Worm (Caenorhabditis elegans) whole organism, L1 larva: ENCODE data around the gene rpt-6.

Experiments
- C16A3.4 ChIP-seq: fragments of 150-350 bp; optimal IDR thresholded peaks from 2 replicates; lab custom pipeline; 2014; ENCODE audit warnings: missing biosample characterization, missing genetic modification characterization
- C34B4.2 ChIP-seq: sonication (generic microtip); optimal IDR thresholded peaks from 2 replicates; lab custom pipeline; 2017; ENCODE audit warnings: mild to moderate bottlenecking, missing genetic modification characterization, missing compliant biosample characterization
- F16B12.6 ChIP-seq: fragments of 150-350 bp; optimal IDR thresholded peaks from 2 replicates; lab custom pipeline; 2014; ENCODE audit warnings: missing biosample characterization, missing genetic modification characterization
- Y116A8C.19 ChIP-seq: sonication (generic microtip); optimal IDR thresholded peaks from 2 replicates; lab custom pipeline; 2016; ENCODE audit warnings: missing compliant biosample characterization, missing genetic modification characterization, borderline replicate concordance
- aha-1 ChIP-seq: fragments of 150-350 bp; optimal IDR thresholded peaks from 2 replicates; lab custom pipeline; 2014; ENCODE audit warnings: missing biosample characterization, missing genetic modification characterization
- alr-1 ChIP-seq: fragments of 200-800 bp; sonication (Bioruptor generic); optimal IDR thresholded peaks from 2 replicates; lab custom pipeline; 2018; ENCODE audit warnings: borderline replicate concordance, mild to moderate bottlenecking, missing genetic modification characterization, missing compliant biosample characterization
- aly-2 ChIP-seq: fragments of 150-350 bp; optimal IDR thresholded peaks from 2 replicates; lab custom pipeline; 2014; ENCODE audit warnings: missing biosample characterization, missing genetic modification characterization
- ceh-82 ChIP-seq, 3 experiments: fragments of 150-350 bp in 1 of 3; sonication (generic microtip) in 2 of 3; optimal IDR thresholded peaks; 2 replicates each; lab custom pipeline; 2014 to 2017; ENCODE audit warnings: missing biosample characterization in 3 of 3, missing genetic modification characterization in 3 of 3
- ceh-88 ChIP-seq: fragments of 200-800 bp; sonication (Bioruptor generic); IDR thresholded peaks from 2 replicates; pipeline ENCODE4 v1.3.6; 2022; ENCODE audit warnings: missing genetic modification characterization, missing compliant biosample characterization
- dpl-1 ChIP-seq, 3 experiments: fragments of 150-350 bp in 2 of 3; sonication (generic microtip) in 1 of 3; optimal IDR thresholded peaks; 2 replicates each; lab custom pipeline; 2014 to 2017; ENCODE audit warnings: missing biosample characterization in 3 of 3, missing genetic modification characterization in 3 of 3, missing genetic modification reagents in 3 of 3
- dsc-1 ChIP-seq: sonication (generic microtip); optimal IDR thresholded peaks from 2 replicates; lab custom pipeline; 2016; ENCODE audit warnings: mild to moderate bottlenecking, missing genetic modification characterization, missing compliant biosample characterization
- efl-1 ChIP-seq, 4 experiments: fragments of 150-350 bp; optimal IDR thresholded peaks in 3 of 4; peaks in 1 of 4; 1 replicate in 1 of 4; 2 replicates in 3 of 4; lab custom pipeline; 2014; ENCODE audit warnings: missing biosample characterization in 2 of 4, missing genetic modification characterization in 2 of 4, missing genetic modification reagents in 2 of 4
- efl-3 ChIP-seq: fragments of 200-800 bp; sonication (Bioruptor generic); optimal IDR thresholded peaks from 2 replicates; lab custom pipeline; 2018; ENCODE audit warnings: mild to moderate bottlenecking, missing genetic modification characterization, missing compliant biosample characterization
- egl-13 ChIP-seq: sonication (generic microtip); optimal IDR thresholded peaks from 2 replicates; lab custom pipeline; 2016; ENCODE audit warnings: missing genotype, missing genetic modification reagents, missing genetic modification characterization, missing compliant biosample characterization
- elt-3 ChIP-seq, 6 experiments: fragments of 150-350 bp in 1 of 6; sonication (generic microtip); optimal IDR thresholded peaks; 2 replicates each; lab custom pipeline; 2017 to 2018; ENCODE audit warnings: missing biosample characterization in 6 of 6, missing genetic modification characterization in 6 of 6, inconsistent platforms in 1 of 6
- ets-5 ChIP-seq: fragments of 200-800 bp; sonication (Bioruptor generic); IDR thresholded peaks from 2 replicates; pipeline ENCODE4 v1.3.6; 2022; ENCODE audit warnings: missing genetic modification characterization, missing compliant biosample characterization
- fkh-10 ChIP-seq: sonication (generic microtip); optimal IDR thresholded peaks from 2 replicates; lab custom pipeline; 2017; ENCODE audit warnings: missing biosample characterization, missing genetic modification reagents, missing genetic modification characterization
- fkh-4 ChIP-seq: sonication (generic microtip); optimal IDR thresholded peaks from 2 replicates; lab custom pipeline; 2016; ENCODE audit warnings: missing compliant biosample characterization, missing genetic modification characterization, borderline replicate concordance
- fkh-8 ChIP-seq: sonication (generic microtip); optimal IDR thresholded peaks from 2 replicates; lab custom pipeline; 2016; ENCODE audit warnings: mild to moderate bottlenecking, missing genetic modification characterization, missing compliant biosample characterization
- hlh-17 ChIP-seq: fragments of 200-800 bp; sonication (Bioruptor generic); optimal IDR thresholded peaks from 2 replicates; lab custom pipeline; 2018; ENCODE audit warnings: missing genetic modification characterization, mild to moderate bottlenecking, missing compliant biosample characterization, moderate library complexity, borderline replicate concordance
- hlh-4 ChIP-seq: sonication (generic microtip); optimal IDR thresholded peaks from 2 replicates; lab custom pipeline; 2016; ENCODE audit warnings: mild to moderate bottlenecking, missing genetic modification characterization, missing compliant biosample characterization
- hpl-2 ChIP-seq: fragments of 150-350 bp; optimal IDR thresholded peaks from 2 replicates; lab custom pipeline; 2014; ENCODE audit warnings: missing biosample characterization, missing genetic modification reagents, missing genetic modification characterization
- irx-1 ChIP-seq: sonication (generic microtip); optimal IDR thresholded peaks from 2 replicates; lab custom pipeline; 2016; ENCODE audit warnings: missing genetic modification characterization, missing compliant biosample characterization
- isw-1 ChIP-seq: fragments of 200-800 bp; sonication (Bioruptor generic); IDR thresholded peaks from 2 replicates; pipeline ENCODE4 v1.3.6; 2022; ENCODE audit warnings: missing genetic modification characterization, missing compliant biosample characterization
- lin-39 ChIP-seq: fragments of 150-350 bp; optimal IDR thresholded peaks from 2 replicates; lab custom pipeline; 2014; ENCODE audit warnings: missing biosample characterization, missing genetic modification reagents, missing genetic modification characterization
- lir-3 ChIP-seq: sonication (generic microtip); optimal IDR thresholded peaks from 2 replicates; lab custom pipeline; 2016; ENCODE audit warnings: mild to moderate bottlenecking, missing genetic modification characterization, moderate library complexity, missing compliant biosample characterization; ENCODE audit not compliant: poor library complexity
- mab-9 ChIP-seq: fragments of 200-800 bp; sonication (Bioruptor generic); IDR thresholded peaks from 2 replicates; pipeline ENCODE4 v1.3.6; 2022; ENCODE audit warnings: missing genetic modification reagents, missing genetic modification characterization, missing compliant biosample characterization
- mef-2 ChIP-seq: fragments of 150-350 bp; optimal IDR thresholded peaks from 2 replicates; lab custom pipeline; 2014; ENCODE audit warnings: missing biosample characterization, missing genetic modification characterization
- mep-1 ChIP-seq: fragments of 150-350 bp; optimal IDR thresholded peaks from 2 replicates; lab custom pipeline; 2014; ENCODE audit warnings: missing biosample characterization, missing genetic modification characterization
- nhr-19 ChIP-seq: fragments of 200-800 bp; sonication (Bioruptor generic); conservative IDR thresholded peaks from 2 replicates; pipeline ENCODE4 v1.3.6; 2022; ENCODE audit warnings: missing genetic modification characterization, missing compliant biosample characterization
- nhr-20 ChIP-seq: sonication (generic microtip); optimal IDR thresholded peaks from 2 replicates; lab custom pipeline; 2016; ENCODE audit warnings: mild to moderate bottlenecking, missing genetic modification characterization, missing compliant biosample characterization
- nhr-28 ChIP-seq: fragments of 150-350 bp; optimal IDR thresholded peaks from 2 replicates; lab custom pipeline; 2014; ENCODE audit warnings: missing biosample characterization, missing genetic modification characterization
- nhr-47 ChIP-seq: sonication (generic microtip); optimal IDR thresholded peaks from 2 replicates; lab custom pipeline; 2016; ENCODE audit warnings: mild to moderate bottlenecking, missing genetic modification characterization, moderate library complexity, missing compliant biosample characterization
- nhr-71 ChIP-seq: sonication (generic microtip); optimal IDR thresholded peaks from 2 replicates; lab custom pipeline; 2016; ENCODE audit warnings: mild to moderate bottlenecking, missing genetic modification characterization, moderate library complexity, missing compliant biosample characterization
- nhr-76 ChIP-seq: sonication (generic microtip); optimal IDR thresholded peaks from 2 replicates; lab custom pipeline; 2017; ENCODE audit warnings: missing biosample characterization, missing genetic modification characterization
- nhr-77 ChIP-seq: fragments of 150-350 bp; optimal IDR thresholded peaks from 2 replicates; lab custom pipeline; 2014; ENCODE audit warnings: missing biosample characterization, missing genetic modification characterization
- nhr-84 ChIP-seq: sonication (generic microtip); optimal IDR thresholded peaks from 2 replicates; lab custom pipeline; 2017; ENCODE audit warnings: missing biosample characterization, missing genetic modification characterization
- nhr-85 ChIP-seq: sonication (generic microtip); peaks from one replicate; lab custom pipeline; 2016; ENCODE audit warnings: missing genetic modification characterization, inconsistent platforms, missing compliant biosample characterization
- nhr-90 ChIP-seq: sonication (generic microtip); optimal IDR thresholded peaks from 2 replicates; lab custom pipeline; 2016; ENCODE audit warnings: mild to moderate bottlenecking, missing genetic modification characterization, missing compliant biosample characterization; ENCODE audit not compliant: poor library complexity
- pag-3 ChIP-seq: sonication (generic microtip); optimal IDR thresholded peaks from 2 replicates; lab custom pipeline; 2017; ENCODE audit warnings: missing genetic modification characterization, mild to moderate bottlenecking, missing compliant biosample characterization, antibody characterized with exemption, borderline replicate concordance; ENCODE audit not compliant: insufficient read depth
- pax-3 ChIP-seq: fragments of 200-800 bp; sonication (Bioruptor generic); optimal IDR thresholded peaks from 2 replicates; lab custom pipeline; 2018; ENCODE audit warnings: mild to moderate bottlenecking, missing genetic modification characterization, moderate library complexity, missing compliant biosample characterization
- rnt-1 ChIP-seq: sonication (generic microtip); optimal IDR thresholded peaks from 2 replicates; lab custom pipeline; 2016; ENCODE audit warnings: mild to moderate bottlenecking, missing genetic modification characterization, moderate library complexity, missing compliant biosample characterization
- skn-1 ChIP-seq: fragments of 150-350 bp; optimal IDR thresholded peaks from 2 replicates; lab custom pipeline; 2014; ENCODE audit warnings: missing biosample characterization, missing genetic modification characterization
- snpc-4 ChIP-seq: fragments of 150-350 bp; optimal IDR thresholded peaks from 2 replicates; lab custom pipeline; 2014; ENCODE audit warnings: missing biosample characterization, missing genetic modification characterization
- sox-4 ChIP-seq: sonication (generic microtip); optimal IDR thresholded peaks from 2 replicates; lab custom pipeline; 2016; ENCODE audit warnings: missing genetic modification characterization, missing compliant biosample characterization
- sptf-1 ChIP-seq: fragments of 150-350 bp; optimal IDR thresholded peaks from 2 replicates; lab custom pipeline; 2014; ENCODE audit warnings: missing biosample characterization, missing genetic modification characterization
- sup-37 ChIP-seq: fragments of 200-800 bp; sonication (Bioruptor generic); optimal IDR thresholded peaks from 2 replicates; lab custom pipeline; 2018; ENCODE audit warnings: mild to moderate bottlenecking, missing genetic modification characterization, missing compliant biosample characterization
- tbx-2 ChIP-seq: sonication (generic microtip); optimal IDR thresholded peaks from 2 replicates; lab custom pipeline; 2016; ENCODE audit warnings: missing genetic modification characterization, missing compliant biosample characterization
- unc-98 ChIP-seq: fragments of 200-800 bp; sonication (Bioruptor generic); IDR thresholded peaks from 2 replicates; pipeline ENCODE4 v1.3.6; 2022; ENCODE audit warnings: missing genetic modification characterization, missing compliant biosample characterization
- xbp-1 ChIP-seq: sonication (generic microtip); optimal IDR thresholded peaks from 2 replicates; lab custom pipeline; 2016; ENCODE audit warnings: missing genetic modification characterization, missing compliant biosample characterization
- zip-4 ChIP-seq: fragments of 200-800 bp; sonication (Bioruptor generic); optimal IDR thresholded peaks from 2 replicates; lab custom pipeline; 2018; ENCODE audit warnings: mild to moderate bottlenecking, missing genetic modification characterization, moderate library complexity, missing compliant biosample characterization

rpt-6 gene

DNA sequence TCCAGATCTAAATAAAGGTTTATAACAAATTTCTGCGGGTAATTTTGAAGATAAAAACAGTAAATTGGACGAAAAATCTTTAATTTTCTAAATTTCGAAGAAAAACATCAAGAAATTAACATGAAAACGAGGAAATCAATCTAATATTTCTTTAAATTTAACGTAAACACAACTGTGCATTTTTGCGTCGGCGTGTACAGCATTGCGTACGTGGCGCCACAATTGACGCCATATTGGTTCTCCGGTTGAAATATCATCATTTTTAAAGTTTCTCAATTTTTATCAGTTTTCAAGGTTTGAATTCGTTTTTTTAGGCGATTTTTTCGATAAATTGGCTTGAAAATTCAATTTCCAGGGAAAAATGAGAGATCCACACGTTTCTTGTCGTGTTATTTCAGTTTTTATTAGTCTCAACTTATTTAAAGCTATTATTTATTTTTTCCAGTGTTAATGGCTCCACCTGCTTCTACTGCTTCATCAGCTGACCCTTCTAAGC, at the start of gene rpt-6:
TSS of gene rpt-6 (plus strand) at position 446 of the 496 bp plus-strand sequence.
- TF ChIP-seq fkh-8 (tag; lab: Kevin White, UChicago) (no peak), hlh-17 (GFP tag; lab: Kevin White, UChicago) (no peak), C16A3.4 (tag; lab: Kevin White, UChicago) (peak; percentile 43), nhr-85 (peak; percentile 72), sox-4 (tag; lab: Kevin White, UChicago) (no peak), ceh-82 (tag; optimal IDR thresholded peaks at IDR 0.05; lab: Kevin White, UChicago) (peak; percentile 47 to 74 (median 67)), aha-1 (tag; lab: Kevin White, UChicago) (peak; percentile 29), fkh-4 (tag; lab: Kevin White, UChicago) (no peak), skn-1 (tag; lab: Kevin White, UChicago) (peak; percentile 96), mef-2 (tag; lab: Kevin White, UChicago) (no peak), isw-1 (peak; percentile 32), fkh-10 (GFP tag; lab: Kevin White, UChicago) (no peak), ets-5 (no peak), lir-3 (tag; lab: Kevin White, UChicago) (no peak), rnt-1 (tag; lab: Kevin White, UChicago) (peak; percentile 71), tbx-2 (tag; lab: Kevin White, UChicago) (peak; percentile 60), zip-4 (GFP tag; lab: Kevin White, UChicago) (no peak), C34B4.2 (no peak), mab-9 (peak; percentile 38; the same call in 1 of the 2 replicates), nhr-19 (peak; percentile 49), nhr-77 (tag; lab: Kevin White, UChicago) (no peak), mep-1 (tag; lab: Kevin White, UChicago) (no peak), unc-98 (GFP tag; lab: Robert Waterston, UW) (no peak), snpc-4 (tag; lab: Kevin White, UChicago) (peak; percentile 33), F16B12.6 (tag; lab: Kevin White, UChicago) (peak; percentile 98), sup-37 (GFP tag; lab: Kevin White, UChicago) (no peak), nhr-20 (tag; lab: Kevin White, UChicago) (peak; percentile 55), nhr-71 (tag; lab: Kevin White, UChicago) (peak; percentile 51), dpl-1 (GFP tag; optimal IDR thresholded peaks at IDR 0.05; lab: Kevin White, UChicago) (peak; percentile 55 to 77 (median 72)), efl-1 (optimal IDR thresholded peaks at IDR 0.05; lab: Kevin White, UChicago) (peak; percentile 68 to 80), efl-1 (GFP tag; optimal IDR thresholded peaks at IDR 0.05 in 1 of 2; lab: Kevin White, UChicago) (peak; percentile 78 to 97), hpl-2 (peak; percentile 19), irx-1 (tag; lab: Kevin White, UChicago) (no peak), alr-1 (tag; lab: Kevin White, UChicago) (no peak), nhr-84 (tag; lab: Kevin White, UChicago) (no peak), nhr-47 (peak; percentile 60), nhr-28 (tag; lab: Kevin White, UChicago) (no peak), xbp-1 (tag; lab: Kevin White, UChicago) (peak; percentile 60), efl-3 (GFP tag; lab: Kevin White, UChicago) (no peak), aly-2 (tag; lab: Kevin White, UChicago) (no peak), dsc-1 (peak; percentile 48), pag-3 (no peak), hlh-4 (tag; lab: Kevin White, UChicago) (no peak), nhr-76 (tag; lab: Kevin White, UChicago) (no peak), pax-3 (tag; lab: Kevin White, UChicago) (no peak), nhr-90 (peak; percentile 47), egl-13 (tag; lab: Kevin White, UChicago) (no peak), elt-3 (tag; optimal IDR thresholded peaks at IDR 0.05; lab: Kevin White, UChicago) (peak in 1 of 6 experiments; percentile 41), ceh-88 (GFP tag; lab: Robert Waterston, UW) (no peak), lin-39 (tag; lab: Kevin White, UChicago) (no peak), sptf-1 (tag; lab: Kevin White, UChicago) (no peak), Y116A8C.19 (tag; lab: Kevin White, UChicago) (no peak)
